Fruit fly (Drosophila melanogaster) whole organism, embryonic: ENCODE results near the gene Dmtn.

ENCODE experiments used
- B-H2 ChIP-seq: fragments of 200-800 bp; sonication (Bioruptor generic); optimal IDR thresholded peaks from 2 replicates; lab custom pipeline; 2018; ENCODE audit warnings: missing biosample characterization, mild to moderate bottlenecking, missing genetic modification characterization
- Bdp1 ChIP-seq: fragments of 200-800 bp; sonication (Bioruptor generic); optimal IDR thresholded peaks from 3 replicates; lab custom pipeline; 2016; ENCODE audit warnings: missing biosample characterization, missing genetic modification characterization
- C15 ChIP-seq: fragments of 200-800 bp; sonication (Bioruptor generic); IDR thresholded peaks from 3 replicates; pipeline ENCODE4 v1.3.6; 2022; ENCODE audit warnings: missing biosample characterization, missing genetic modification characterization
- CG10274 ChIP-seq: fragments of 200-800 bp; sonication (Bioruptor generic); optimal IDR thresholded peaks from 3 replicates; lab custom pipeline; 2017; ENCODE audit warnings: missing biosample characterization, mild to moderate bottlenecking, missing genetic modification characterization
- CG11398 ChIP-seq: fragments of 200-800 bp; sonication (Bioruptor generic); optimal IDR thresholded peaks from 2 replicates; lab custom pipeline; 2016; ENCODE audit warnings: missing biosample characterization, missing genetic modification characterization
- CG12659 ChIP-seq: fragments of 200-800 bp; sonication (Bioruptor generic); optimal IDR thresholded peaks from 3 replicates; lab custom pipeline; 2017; ENCODE audit warnings: mild to moderate bottlenecking, missing biosample characterization, missing genetic modification reagents, missing genetic modification characterization
- CG12942 ChIP-seq: fragments of 200-800 bp; sonication (Bioruptor generic); optimal IDR thresholded peaks from 3 replicates; lab custom pipeline; 2016; ENCODE audit warnings: missing biosample characterization, missing genetic modification characterization
- CG13424 ChIP-seq: fragments of 200-800 bp; sonication (Bioruptor generic); optimal IDR thresholded peaks from 2 replicates; lab custom pipeline; 2019; ENCODE audit warnings: missing biosample characterization, mild to moderate bottlenecking, missing genetic modification characterization, moderate library complexity
- CG16779 ChIP-seq: fragments of 200-800 bp; sonication (Bioruptor generic); IDR thresholded peaks from 2 replicates; pipeline ENCODE4 v1.3.6; 2022; ENCODE audit warnings: missing biosample characterization, missing genetic modification characterization
- CG16813 ChIP-seq: fragments of 200-800 bp; sonication (Bioruptor generic); IDR thresholded peaks from 3 replicates; pipeline ENCODE4 v1.3.6; 2022; ENCODE audit warnings: missing biosample characterization, missing genetic modification characterization; ENCODE audit not compliant: partially characterized antibody
- CG17328 ChIP-seq: fragments of 200-800 bp; sonication (Bioruptor generic); IDR thresholded peaks from 2 replicates; pipeline ENCODE4 v1.3.6; 2022; ENCODE audit warnings: missing biosample characterization, missing genetic modification characterization
- CG18011 ChIP-seq: fragments of 200-800 bp; sonication (Bioruptor generic); optimal IDR thresholded peaks from 2 replicates; lab custom pipeline; 2017; ENCODE audit warnings: missing biosample characterization, missing genetic modification characterization, mild to moderate bottlenecking, moderate library complexity, missing genotype
- CG42726 ChIP-seq: fragments of 200-800 bp; sonication (Bioruptor generic); IDR thresholded peaks from 2 replicates; pipeline ENCODE4 v1.3.6; 2022; ENCODE audit warnings: missing biosample characterization, missing genetic modification characterization; ENCODE audit not compliant: partially characterized antibody
- CG6272 ChIP-seq: fragments of 200-800 bp; sonication (Bioruptor generic); IDR thresholded peaks from 2 replicates; pipeline ENCODE4 v1.3.6; 2022; ENCODE audit warnings: missing biosample characterization, missing genetic modification characterization
- CG7556 ChIP-seq: fragments of 200-800 bp; sonication (Bioruptor generic); optimal IDR thresholded peaks from 2 replicates; lab custom pipeline; 2017; ENCODE audit warnings: missing biosample characterization, mild to moderate bottlenecking, missing genetic modification characterization
- CG8388 ChIP-seq: fragments of 200-800 bp; sonication (Bioruptor generic); optimal IDR thresholded peaks from 2 replicates; lab custom pipeline; 2019; ENCODE audit warnings: missing biosample characterization, mild to moderate bottlenecking, missing genetic modification characterization, moderate library complexity
- CG8944 ChIP-seq: fragments of 200-800 bp; sonication (Bioruptor generic); optimal IDR thresholded peaks from 3 replicates; lab custom pipeline; 2016; ENCODE audit warnings: missing biosample characterization, missing genetic modification characterization
- Deaf1 ChIP-seq: fragments of 200-800 bp; optimal IDR thresholded peaks from 3 replicates; lab custom pipeline; 2019; ENCODE audit warnings: missing biosample characterization, mild to moderate bottlenecking, missing genetic modification characterization, moderate library complexity
- Doc3 ChIP-seq: fragments of 200-800 bp; sonication (Bioruptor generic); IDR thresholded peaks from 3 replicates; pipeline ENCODE4 v1.3.6; 2022; ENCODE audit warnings: missing biosample characterization, missing genetic modification characterization; ENCODE audit not compliant: partially characterized antibody
- Ets97D ChIP-seq: fragments of 200-800 bp; sonication (Bioruptor generic); optimal IDR thresholded peaks from 3 replicates; lab custom pipeline; 2016; ENCODE audit warnings: missing biosample characterization, missing genetic modification characterization
- HLHmδ ChIP-seq: fragments of 200-800 bp; sonication (Bioruptor generic); optimal IDR thresholded peaks from 2 replicates; lab custom pipeline; 2018; ENCODE audit warnings: missing biosample characterization, mild to moderate bottlenecking, missing genetic modification characterization, moderate library complexity
- HmgD ChIP-seq: fragments of 200-800 bp; sonication (Bioruptor generic); optimal IDR thresholded peaks from 3 replicates; lab custom pipeline; 2016; ENCODE audit warnings: missing biosample characterization, missing genetic modification characterization
- Med ChIP-seq: fragments of 200-800 bp; sonication (Bioruptor generic); peaks from one replicate; lab custom pipeline; 2016; ENCODE audit warnings: missing biosample characterization, missing genetic modification characterization, mild to moderate bottlenecking, inconsistent platforms, moderate library complexity
- Mes4 ChIP-seq: fragments of 200-800 bp; sonication (Bioruptor generic); optimal IDR thresholded peaks from 2 replicates; lab custom pipeline; 2016; ENCODE audit warnings: missing biosample characterization, missing genetic modification characterization
- Mrtf ChIP-seq: fragments of 200-800 bp; sonication (Bioruptor generic); IDR thresholded peaks from 3 replicates; pipeline ENCODE4 v1.3.6; 2022; ENCODE audit warnings: missing biosample characterization, missing genetic modification characterization
- Myb ChIP-seq: fragments of 200-800 bp; sonication (Bioruptor generic); optimal IDR thresholded peaks from 2 replicates; lab custom pipeline; 2016; ENCODE audit warnings: missing biosample characterization, missing genetic modification characterization
- Oli ChIP-seq: fragments of 200-800 bp; sonication (Bioruptor generic); optimal IDR thresholded peaks from 2 replicates; lab custom pipeline; 2018; ENCODE audit warnings: missing biosample characterization, mild to moderate bottlenecking, missing genetic modification characterization, moderate library complexity
- Sin3A ChIP-seq: fragments of >200 bp; optimal IDR thresholded peaks from 2 replicates; lab custom pipeline; 2018
- amos ChIP-seq: fragments of 200-800 bp; sonication (Bioruptor generic); IDR thresholded peaks from 2 replicates; pipeline ENCODE4 v1.3.6; 2022; ENCODE audit warnings: missing biosample characterization, missing genetic modification characterization; ENCODE audit not compliant: partially characterized antibody
- br ChIP-seq: fragments of >200 bp; optimal IDR thresholded peaks from 2 replicates; lab custom pipeline; 2017
- chinmo ChIP-seq: fragments of 200-800 bp; sonication (Bioruptor generic); IDR thresholded peaks from 4 replicates; pipeline ENCODE4 v1.3.6; 2022; ENCODE audit warnings: missing biosample characterization, missing genetic modification characterization; ENCODE audit not compliant: partially characterized antibody
- cwo ChIP-seq: fragments of 200-800 bp; sonication (Bioruptor generic); optimal IDR thresholded peaks from 3 replicates; lab custom pipeline; 2017; ENCODE audit warnings: missing biosample characterization, missing genetic modification characterization, mild to moderate bottlenecking, moderate library complexity, missing genetic modification reagents
- emc ChIP-seq: fragments of 200-800 bp; sonication (Bioruptor generic); optimal IDR thresholded peaks from 2 replicates; lab custom pipeline; 2016; ENCODE audit warnings: missing biosample characterization, missing genetic modification characterization
- ftz-f1 ChIP-seq: fragments of 200-800 bp; sonication (Bioruptor generic); optimal IDR thresholded peaks from 2 replicates; lab custom pipeline; 2016; ENCODE audit warnings: missing biosample characterization, missing genetic modification characterization
- gsb-n ChIP-seq: fragments of 200-800 bp; sonication (Bioruptor generic); optimal IDR thresholded peaks from 3 replicates; lab custom pipeline; 2018; ENCODE audit warnings: missing biosample characterization, mild to moderate bottlenecking, missing genetic modification characterization
- hbn ChIP-seq: fragments of 200-800 bp; sonication (Bioruptor generic); IDR thresholded peaks from 2 replicates; pipeline ENCODE4 v1.3.6; 2022; ENCODE audit warnings: missing biosample characterization, missing genetic modification characterization; ENCODE audit not compliant: partially characterized antibody
- jing ChIP-seq: fragments of 200-800 bp; sonication (Bioruptor generic); optimal IDR thresholded peaks from 2 replicates; lab custom pipeline; 2018; ENCODE audit warnings: missing biosample characterization, mild to moderate bottlenecking, missing genetic modification characterization
- klu ChIP-seq: fragments of 200-800 bp; sonication (Bioruptor generic); IDR thresholded peaks from 2 replicates; pipeline ENCODE4 v1.3.6; 2022; ENCODE audit warnings: missing biosample characterization, missing genetic modification characterization
- pnt ChIP-seq: fragments of 200-800 bp; sonication (Bioruptor generic); optimal IDR thresholded peaks from 3 replicates; lab custom pipeline; 2016; ENCODE audit warnings: missing biosample characterization, missing genetic modification characterization
- pzg ChIP-seq: fragments of 200-800 bp; sonication (Bioruptor generic); optimal IDR thresholded peaks from 3 replicates; lab custom pipeline; 2018; ENCODE audit warnings: missing biosample characterization, mild to moderate bottlenecking, missing genetic modification characterization, moderate library complexity
- ro ChIP-seq: fragments of 200-800 bp; sonication (Bioruptor generic); IDR thresholded peaks from 2 replicates; pipeline ENCODE4 v1.3.6; 2022; ENCODE audit warnings: missing biosample characterization, missing genetic modification characterization
- row ChIP-seq: fragments of 200-800 bp; sonication (Bioruptor generic); IDR thresholded peaks from 3 replicates; pipeline ENCODE4 v1.3.6; 2022; ENCODE audit warnings: missing biosample characterization, missing genetic modification characterization
- salm ChIP-seq: fragments of 200-800 bp; sonication (Bioruptor generic); optimal IDR thresholded peaks from 2 replicates; lab custom pipeline; 2018; ENCODE audit warnings: missing biosample characterization, mild to moderate bottlenecking, missing genetic modification characterization
- sd ChIP-seq: fragments of 200-800 bp; sonication (Bioruptor generic); optimal IDR thresholded peaks from 3 replicates; lab custom pipeline; 2018; ENCODE audit warnings: missing biosample characterization, mild to moderate bottlenecking, missing genetic modification characterization, moderate library complexity
- shn ChIP-seq: fragments of 200-800 bp; sonication (Bioruptor generic); optimal IDR thresholded peaks from 3 replicates; lab custom pipeline; 2016; ENCODE audit warnings: missing biosample characterization, missing genetic modification characterization
- tio ChIP-seq: fragments of 200-800 bp; sonication (Bioruptor generic); optimal IDR thresholded peaks from 2 replicates; lab custom pipeline; 2017; ENCODE audit warnings: missing biosample characterization, missing genetic modification characterization, inconsistent platforms
- unc-4 ChIP-seq: fragments of 200-800 bp; sonication (Bioruptor generic); IDR thresholded peaks from 2 replicates; pipeline ENCODE4 v1.3.6; 2022; ENCODE audit warnings: missing biosample characterization, missing genetic modification characterization; ENCODE audit not compliant: partially characterized antibody
- unpg ChIP-seq: fragments of 200-800 bp; sonication (Bioruptor generic); optimal IDR thresholded peaks from 3 replicates; lab custom pipeline; 2018; ENCODE audit warnings: missing biosample characterization, mild to moderate bottlenecking, missing genetic modification characterization, moderate library complexity
- vvl ChIP-seq: fragments of 200-800 bp; sonication (Bioruptor generic); IDR thresholded peaks from 2 replicates; pipeline ENCODE4 v1.3.6; 2022; ENCODE audit warnings: missing biosample characterization, missing genetic modification characterization
- zen ChIP-seq: fragments of 200-800 bp; sonication (Bioruptor generic); optimal IDR thresholded peaks from 3 replicates; lab custom pipeline; 2018; ENCODE audit warnings: missing biosample characterization, mild to moderate bottlenecking, missing genetic modification characterization, moderate library complexity
- zfh2 ChIP-seq: fragments of 200-800 bp; sonication (Bioruptor generic); optimal IDR thresholded peaks from 2 replicates; lab custom pipeline; 2016; ENCODE audit warnings: missing biosample characterization, missing genetic modification characterization

The Dmtn gene

DNA sequence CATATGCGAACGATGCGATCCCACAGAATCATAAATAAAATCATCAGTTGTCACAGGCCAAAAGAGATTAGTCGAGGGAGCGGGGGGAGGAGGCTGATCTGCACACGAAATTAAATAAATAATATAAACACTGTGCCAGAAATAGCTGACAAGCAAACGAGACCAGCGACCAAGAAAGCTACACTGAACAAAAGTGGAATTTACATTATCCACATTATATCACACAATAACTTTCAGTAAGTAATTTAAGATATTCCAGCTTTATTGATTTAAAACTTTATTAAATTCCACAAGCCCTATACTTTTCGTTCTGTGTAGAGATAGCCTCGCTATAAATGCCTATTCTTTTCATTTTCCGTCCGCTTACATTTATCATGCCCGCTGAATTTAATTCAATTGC, 1.5 kb downstream of the Dmtn start (continued):
- peak; percentile 87 for TF ChIP-seq cwo (GFP tag; lab: Kevin White, UChicago)
- TF ChIP-seq C15 = peak; percentile 82; the same call in 2 of the 3 replicates
- peak; percentile 86 for TF ChIP-seq unpg (GFP tag; lab: Kevin White, UChicago)
- peak; percentile 59 for TF ChIP-seq salm (tag; lab: Kevin White, UChicago)
- TF ChIP-seq shn = peak; percentile 68
- peak; percentile 95 for TF ChIP-seq Med
- peak; percentile 70 for TF ChIP-seq zfh2
- TF ChIP-seq CG6272 (GFP tag; lab: Robert Waterston, UW) = peak; percentile 47
- peak; percentile 94 for TF ChIP-seq vvl (GFP tag; lab: Robert Waterston, UW)
- peak; percentile 75 for TF ChIP-seq CG12659
- peak; percentile 24 for TF ChIP-seq Deaf1 (tag; lab: Kevin White, UChicago)
- peak; percentile 65; the same call in 1 of the 2 replicates for TF ChIP-seq ro (GFP tag; lab: Robert Waterston, UW)
- peak; percentile 49 for TF ChIP-seq Ets97D (GFP tag; lab: Kevin White, UChicago)
- no peak for TF ChIP-seq CG42726 (GFP tag; lab: Robert Waterston, UW)
- peak; percentile 90 for TF ChIP-seq row (GFP tag; lab: Robert Waterston, UW)
- no peak; the same call in 1 of the 2 replicates for TF ChIP-seq CG16779 (GFP tag; lab: Robert Waterston, UW)
- TF ChIP-seq chinmo (GFP tag; lab: Robert Waterston, UW) = no peak
- peak; percentile 65 for TF ChIP-seq tio (GFP tag; lab: Kevin White, UChicago)
- TF ChIP-seq CG17328 (GFP tag; lab: Robert Waterston, UW) = peak; percentile 90
- TF ChIP-seq Doc3 (GFP tag; lab: Robert Waterston, UW) = no peak
- TF ChIP-seq emc (GFP tag; lab: Kevin White, UChicago) = peak; percentile 49
- TF ChIP-seq zen (tag; lab: Kevin White, UChicago) = peak; percentile 47
- no peak for TF ChIP-seq HmgD (GFP tag; lab: Kevin White, UChicago)
- no peak; the same call in 1 of the 2 replicates for TF ChIP-seq klu (GFP tag; lab: Robert Waterston, UW)
- no peak for TF ChIP-seq br
- TF ChIP-seq B-H2 (GFP tag; lab: Kevin White, UChicago) = no peak
- peak; percentile 30 for TF ChIP-seq sd (tag; lab: Kevin White, UChicago)
- TF ChIP-seq Sin3A (lab: Kevin White, UChicago) = no peak
- TF ChIP-seq Bdp1 = peak; percentile 53
- TF ChIP-seq Myb (GFP tag; lab: Kevin White, UChicago) = peak; percentile 56
- TF ChIP-seq ftz-f1 (GFP tag; lab: Kevin White, UChicago) = no peak
- no peak for TF ChIP-seq CG10274
- peak; percentile 65 for TF ChIP-seq CG12942 (GFP tag; lab: Kevin White, UChicago)
- TF ChIP-seq CG13424 (tag; lab: Kevin White, UChicago) = peak; percentile 79
- peak; percentile 78 for TF ChIP-seq gsb-n (tag; lab: Kevin White, UChicago)
- TF ChIP-seq hbn = no peak
- TF ChIP-seq Oli (tag; lab: Kevin White, UChicago) = peak; percentile 81
- TF ChIP-seq jing = peak; percentile 56
- TF ChIP-seq CG8944 = peak; percentile 49
- no peak for TF ChIP-seq HLHmδ (GFP tag; lab: Kevin White, UChicago)
- TF ChIP-seq CG11398 (GFP tag; lab: Kevin White, UChicago) = peak; percentile 23
- TF ChIP-seq CG18011 (GFP tag; lab: Kevin White, UChicago) = peak; percentile 62
- no peak for TF ChIP-seq pzg (GFP tag; lab: Kevin White, UChicago)
- peak; percentile 68 for TF ChIP-seq pnt (GFP tag; lab: Kevin White, UChicago)
- TF ChIP-seq CG7556 (GFP tag; lab: Kevin White, UChicago) = peak; percentile 79
- TF ChIP-seq Mes4 (GFP tag; lab: Kevin White, UChicago) = peak; percentile 40
- TF ChIP-seq CG8388 (GFP tag; lab: Kevin White, UChicago) = peak; percentile 81
- no peak; the same call in none of the 3 replicates for TF ChIP-seq Mrtf
- no peak for TF ChIP-seq amos (GFP tag; lab: Robert Waterston, UW)
- TF ChIP-seq unc-4 (GFP tag; lab: Robert Waterston, UW) = no peak
- no peak for TF ChIP-seq CG16813
